Worm (Caenorhabditis elegans) whole organism, early embryonic: Measurements from ENCODE around the gene T24C2.5.

Source experiments
- B0310.2 ChIP-seq: sonication (generic microtip); optimal IDR thresholded peaks from 2 replicates; lab custom pipeline; 2016; ENCODE audit warnings: mild to moderate bottlenecking, missing genetic modification characterization, missing compliant biosample characterization
- F13C5.2 ChIP-seq: sonication (generic microtip); optimal IDR thresholded peaks from 2 replicates; lab custom pipeline; 2017; ENCODE audit warnings: mild to moderate bottlenecking, missing genetic modification characterization, inconsistent platforms, missing compliant biosample characterization
- aly-1 ChIP-seq: sonication (generic microtip); optimal IDR thresholded peaks from 2 replicates; lab custom pipeline; 2016; ENCODE audit warnings: missing genetic modification characterization, missing compliant biosample characterization
- ama-1 ChIP-seq: fragments of 150-350 bp; optimal IDR thresholded peaks from 2 replicates; lab custom pipeline; 2014
- ceh-13 ChIP-seq: fragments of 200-800 bp; sonication (Bioruptor generic); optimal IDR thresholded peaks from 2 replicates; lab custom pipeline; 2018; ENCODE audit warnings: mild to moderate bottlenecking, missing genetic modification characterization, missing compliant biosample characterization
- ceh-36 ChIP-seq: sonication (generic microtip); optimal IDR thresholded peaks from 2 replicates; lab custom pipeline; 2016; ENCODE audit warnings: missing genetic modification characterization, inconsistent platforms, missing compliant biosample characterization
- ets-7 ChIP-seq: sonication (generic microtip); optimal IDR thresholded peaks from 2 replicates; lab custom pipeline; 2016; ENCODE audit warnings: missing genotype, missing genetic modification characterization, missing compliant biosample characterization
- flt-1 ChIP-seq: fragments of 200-800 bp; sonication (Bioruptor generic); IDR thresholded peaks from 2 replicates; pipeline ENCODE4 v1.3.6; 2022; ENCODE audit warnings: missing genetic modification characterization, missing compliant biosample characterization
- hmbx-1 ChIP-seq: sonication (generic microtip); optimal IDR thresholded peaks from 2 replicates; lab custom pipeline; 2016; ENCODE audit warnings: mild to moderate bottlenecking, missing genetic modification characterization, missing compliant biosample characterization
- hmg-4 ChIP-seq: fragments of 200-800 bp; sonication (Bioruptor generic); optimal IDR thresholded peaks from 2 replicates; lab custom pipeline; 2018; ENCODE audit warnings: mild to moderate bottlenecking, missing genetic modification characterization, missing compliant biosample characterization
- hnd-1 ChIP-seq: sonication (generic microtip); optimal IDR thresholded peaks from 2 replicates; lab custom pipeline; 2016; ENCODE audit warnings: missing genetic modification characterization, missing compliant biosample characterization
- pes-1 ChIP-seq: fragments of 200-800 bp; sonication (Bioruptor generic); IDR thresholded peaks from 2 replicates; pipeline ENCODE4 v1.3.6; 2022; ENCODE audit warnings: missing genetic modification reagents, missing genetic modification characterization, missing compliant biosample characterization
- scrt-1 ChIP-seq: fragments of 200-800 bp; sonication (Bioruptor generic); IDR thresholded peaks from 2 replicates; pipeline ENCODE4 v1.3.6; 2022; ENCODE audit warnings: missing genetic modification characterization, missing compliant biosample characterization
- sea-1 ChIP-seq: fragments of 200-800 bp; sonication (Bioruptor generic); conservative IDR thresholded peaks from 2 replicates; pipeline ENCODE4 v1.3.6; 2022; ENCODE audit warnings: missing genetic modification characterization, missing compliant biosample characterization
- tbx-11 ChIP-seq: fragments of 200-800 bp; sonication (Bioruptor generic); IDR thresholded peaks from 2 replicates; pipeline ENCODE4 v1.3.6; 2022; ENCODE audit warnings: missing genetic modification characterization, missing compliant biosample characterization
- tbx-37 ChIP-seq: fragments of 200-800 bp; sonication (Bioruptor generic); conservative IDR thresholded peaks from 2 replicates; pipeline ENCODE4 v1.3.6; 2022; ENCODE audit warnings: missing genetic modification reagents, missing genetic modification characterization, missing compliant biosample characterization
- tra-4 ChIP-seq: sonication (generic microtip); optimal IDR thresholded peaks from 2 replicates; lab custom pipeline; 2017; ENCODE audit warnings: missing genetic modification characterization, missing compliant biosample characterization

The T24C2.5 gene

DNA sequence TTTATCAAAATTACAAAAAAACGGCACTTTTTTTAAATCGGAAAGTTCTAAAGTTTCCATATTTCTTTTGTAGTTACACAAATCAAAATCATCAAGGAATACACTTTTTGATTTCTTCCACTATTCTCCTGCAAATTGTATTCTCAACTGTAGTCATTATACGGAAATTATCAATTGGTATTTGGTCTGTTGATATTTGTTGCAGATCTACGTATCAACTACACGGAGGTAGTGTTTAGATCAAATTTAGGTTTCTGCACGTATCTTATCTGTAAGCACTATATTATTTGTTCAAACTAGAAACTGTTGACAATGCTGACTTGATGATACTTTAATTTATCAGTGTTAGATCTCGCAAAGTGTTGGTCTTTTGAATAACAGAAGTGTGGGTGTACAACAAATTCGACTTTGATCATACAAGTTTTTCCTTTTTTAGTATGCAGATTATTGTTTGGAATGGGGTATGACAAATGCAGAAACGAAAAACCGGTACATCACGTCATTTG, 34.1 kb downstream of the T24C2.5 start:
- TF ChIP-seq tbx-37 (GFP tag; lab: Robert Waterston, UW) (no peak), pes-1 (no peak), flt-1 (GFP tag; lab: Robert Waterston, UW) (no peak), sea-1 (GFP tag; lab: Robert Waterston, UW) (no peak), tbx-11 (no peak), scrt-1 (no peak), hmbx-1 (tag; lab: Kevin White, UChicago) (no peak), tra-4 (tag; lab: Kevin White, UChicago) (no peak), ceh-36 (tag; lab: Kevin White, UChicago) (no peak), F13C5.2 (tag; lab: Kevin White, UChicago) (no peak), aly-1 (tag; lab: Kevin White, UChicago) (no peak), ama-1 (lab: Kevin White, UChicago) (no peak), ceh-13 (GFP tag; lab: Kevin White, UChicago) (no peak), hnd-1 (tag; lab: Kevin White, UChicago) (no peak), B0310.2 (no peak), hmg-4 (GFP tag; lab: Kevin White, UChicago) (no peak), ets-7 (tag; lab: Kevin White, UChicago) (no peak)

DNA sequence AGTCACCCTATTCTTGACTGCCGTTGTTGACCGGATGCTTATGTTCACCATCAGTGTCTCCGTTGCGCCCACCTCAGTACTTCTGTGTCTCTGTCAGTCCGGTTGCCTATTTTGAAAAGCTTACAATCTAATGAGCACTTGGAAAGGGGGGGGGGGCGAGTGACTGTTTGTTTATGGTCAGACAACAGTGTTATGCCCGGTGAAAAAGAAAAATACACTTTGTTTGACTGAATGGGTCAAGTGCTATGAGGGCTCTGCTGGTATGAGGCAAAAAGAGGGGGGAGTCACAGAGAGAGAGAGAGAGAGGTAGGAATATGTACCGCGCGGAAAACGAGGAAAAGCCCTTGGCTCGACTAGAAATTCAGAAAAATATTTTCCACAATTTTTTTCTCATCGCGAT, 37.1 kb downstream of the T24C2.5 start:
- TF ChIP-seq scrt-1 = no peak
- TF ChIP-seq ceh-13 (GFP tag; lab: Kevin White, UChicago) = no peak
- TF ChIP-seq hmbx-1 (tag; lab: Kevin White, UChicago) = no peak
- no peak for TF ChIP-seq flt-1 (GFP tag; lab: Robert Waterston, UW)

DNA sequence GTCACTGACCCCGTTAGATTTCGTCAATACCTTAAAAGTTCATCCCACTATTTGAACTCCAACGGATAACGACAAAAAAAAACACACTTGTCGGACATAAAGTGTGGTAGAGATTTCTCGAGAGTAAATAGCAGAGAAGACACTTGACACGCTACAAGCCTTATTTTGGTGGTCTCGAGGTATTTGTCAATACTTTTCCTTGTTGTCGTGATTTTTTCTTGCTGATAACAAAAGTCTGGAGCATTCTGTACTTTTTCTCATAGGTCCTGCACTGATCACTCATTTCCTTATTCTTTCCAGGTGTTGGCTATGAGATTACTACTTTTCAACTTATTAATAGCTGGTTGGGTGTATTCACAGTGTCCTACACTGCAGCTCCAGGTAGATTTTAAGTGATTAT, 38.2 kb downstream of the T24C2.5 start, which contains the start of gene lron-1:
Gene lron-1, plus strand, starts transcription at position 301 of the 400 bp plus-strand sequence.
- TF ChIP-seq B0310.2 = no peak
- no peak for TF ChIP-seq hnd-1 (tag; lab: Kevin White, UChicago)
- no peak for TF ChIP-seq ets-7 (tag; lab: Kevin White, UChicago)
- no peak for TF ChIP-seq flt-1 (GFP tag; lab: Robert Waterston, UW)
- TF ChIP-seq ama-1 (lab: Kevin White, UChicago) = no peak
- TF ChIP-seq tbx-37 (GFP tag; lab: Robert Waterston, UW) = no peak
- TF ChIP-seq tbx-11 = no peak
- no peak for TF ChIP-seq hmbx-1 (tag; lab: Kevin White, UChicago)
- TF ChIP-seq hmg-4 (GFP tag; lab: Kevin White, UChicago) = no peak
- no peak for TF ChIP-seq scrt-1
- TF ChIP-seq ceh-13 (GFP tag; lab: Kevin White, UChicago) = no peak
- no peak for TF ChIP-seq sea-1 (GFP tag; lab: Robert Waterston, UW)

DNA sequence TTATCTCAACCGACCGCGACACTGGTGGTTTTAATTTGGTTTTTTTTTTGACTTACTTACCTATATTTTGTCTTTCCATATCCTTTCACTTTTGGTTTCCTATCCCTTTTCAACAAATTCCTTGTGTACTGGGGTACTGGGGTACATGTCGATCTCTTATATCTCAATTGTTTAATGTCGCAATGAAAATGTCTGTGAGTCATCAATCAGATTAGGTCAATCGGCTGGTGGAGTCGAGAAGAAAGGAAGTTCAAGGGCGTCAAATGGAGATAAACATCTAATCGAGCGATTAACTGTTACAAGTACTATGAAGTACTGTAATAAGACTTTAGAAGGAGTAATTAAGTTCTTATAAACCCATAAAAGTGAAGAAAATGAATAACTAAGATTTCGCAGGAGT, 41.7 kb downstream of the T24C2.5 start:
- TF ChIP-seq hmbx-1 (tag; lab: Kevin White, UChicago) (no peak), scrt-1 (no peak), tbx-37 (GFP tag; lab: Robert Waterston, UW) (no peak), ceh-36 (tag; lab: Kevin White, UChicago) (no peak), ama-1 (lab: Kevin White, UChicago) (no peak), tbx-11 (no peak), tra-4 (tag; lab: Kevin White, UChicago) (no peak), F13C5.2 (tag; lab: Kevin White, UChicago) (no peak), flt-1 (GFP tag; lab: Robert Waterston, UW) (no peak), hmg-4 (GFP tag; lab: Kevin White, UChicago) (no peak), B0310.2 (no peak), pes-1 (no peak), aly-1 (tag; lab: Kevin White, UChicago) (no peak), ets-7 (tag; lab: Kevin White, UChicago) (no peak), sea-1 (GFP tag; lab: Robert Waterston, UW) (no peak), hnd-1 (tag; lab: Kevin White, UChicago) (no peak), ceh-13 (GFP tag; lab: Kevin White, UChicago) (no peak)

DNA sequence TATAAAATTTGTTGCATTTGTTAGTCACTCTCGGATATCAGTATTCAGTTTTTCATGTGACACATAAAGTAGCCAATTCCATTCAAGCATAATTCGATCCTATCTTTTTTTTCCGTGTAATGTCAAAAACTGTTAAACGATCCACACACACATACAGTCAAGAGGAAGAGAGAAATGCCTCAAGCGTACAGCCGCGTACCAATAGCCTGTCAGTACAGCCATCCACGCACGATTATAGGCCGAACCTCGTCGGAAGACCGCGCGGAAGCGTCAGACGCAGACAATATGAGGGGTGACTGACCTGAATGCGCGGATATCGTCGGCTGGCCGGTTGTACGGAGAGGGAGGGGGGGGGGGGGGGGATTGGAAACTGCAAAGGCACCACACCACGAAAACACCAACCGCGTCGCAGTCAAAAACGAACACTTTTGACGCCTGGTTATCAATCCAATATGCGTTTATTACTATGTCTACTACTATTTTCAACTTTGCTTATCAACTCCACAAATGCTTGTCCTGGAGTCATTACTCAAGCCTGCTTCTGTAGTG, 43.4 kb downstream of the T24C2.5 start, which contains the start of gene let-4:
Gene let-4, plus strand, starts transcription at position 357 of the 549 bp plus-strand sequence.
- TF ChIP-seq ceh-36 (tag; lab: Kevin White, UChicago) (peak; percentile 14), tbx-37 (GFP tag; lab: Robert Waterston, UW) (no peak), hmg-4 (GFP tag; lab: Kevin White, UChicago) (peak; percentile 85)

DNA sequence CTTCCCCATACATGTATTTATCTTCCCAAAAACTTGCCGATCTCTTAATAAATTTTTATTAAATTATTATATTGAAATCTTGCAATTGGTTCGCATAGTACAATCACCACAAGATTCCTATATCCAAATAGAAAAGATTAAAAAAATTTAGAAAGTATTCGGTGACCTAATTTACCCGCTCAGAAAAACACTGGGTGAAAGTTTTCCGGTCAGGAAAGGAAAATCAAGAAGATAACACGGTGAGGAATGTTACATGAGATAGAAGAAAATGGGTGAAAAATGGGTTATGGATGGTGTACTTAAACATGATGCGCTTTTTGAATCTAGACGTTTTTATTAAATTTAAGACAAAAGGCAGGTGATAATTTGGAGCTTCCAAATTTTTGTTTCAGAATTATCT, 46.6 kb downstream of the T24C2.5 start:
- TF ChIP-seq hmbx-1 (tag; lab: Kevin White, UChicago) = no peak
- TF ChIP-seq ceh-13 (GFP tag; lab: Kevin White, UChicago) = no peak
- no peak for TF ChIP-seq aly-1 (tag; lab: Kevin White, UChicago)
- TF ChIP-seq tbx-11 = no peak
- no peak for TF ChIP-seq scrt-1
- no peak for TF ChIP-seq ceh-36 (tag; lab: Kevin White, UChicago)
- TF ChIP-seq tbx-37 (GFP tag; lab: Robert Waterston, UW) = no peak
- TF ChIP-seq hnd-1 (tag; lab: Kevin White, UChicago) = no peak
- TF ChIP-seq B0310.2 = no peak
- TF ChIP-seq ets-7 (tag; lab: Kevin White, UChicago) = no peak
- TF ChIP-seq pes-1 = no peak

DNA sequence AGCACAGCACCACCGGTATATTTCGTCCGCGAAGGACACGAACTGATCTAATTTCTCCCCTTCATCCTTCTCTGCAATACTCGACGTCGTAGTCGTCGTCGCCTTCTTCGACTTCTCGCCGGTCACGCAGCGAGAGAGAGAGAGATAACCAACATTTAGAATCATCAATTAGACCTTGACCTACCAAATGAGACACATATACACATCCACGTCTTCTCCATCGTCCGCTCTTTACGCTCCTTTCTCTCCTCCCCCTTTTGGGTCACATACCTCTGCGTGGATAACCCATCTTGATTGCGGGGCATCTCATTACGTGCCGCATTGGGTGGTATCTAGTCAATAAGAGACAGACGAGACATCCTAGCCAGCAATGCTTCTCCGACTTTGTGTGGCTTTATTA, 47.2 kb downstream of the T24C2.5 start, which contains the start of gene sym-1:
Gene sym-1, plus strand, starts transcription at position 194 of the 400 bp plus-strand sequence.
- TF ChIP-seq flt-1 (GFP tag; lab: Robert Waterston, UW) (0 out of 2 replicates have a peak, but pooled peaks have one; percentile 6), tbx-37 (GFP tag; lab: Robert Waterston, UW) (no peak), F13C5.2 (tag; lab: Kevin White, UChicago) (no peak), ceh-36 (tag; lab: Kevin White, UChicago) (no peak), aly-1 (tag; lab: Kevin White, UChicago) (peak; percentile 55)
